Fruit fly (Drosophila melanogaster) whole organism, embryonic: ENCODE measurements around the gene CG3726.
A peak's percentile ranks its signal among the peaks of the same experiment; 100 is the strongest.

Experiments
- Atf6 ChIP-seq: fragments of 200-800 bp; sonication (Bioruptor generic); IDR thresholded peaks from 2 replicates; pipeline ENCODE4 v1.3.6; 2022; ENCODE audit warnings: missing biosample characterization, missing genetic modification characterization
- B-H2 ChIP-seq: fragments of 200-800 bp; sonication (Bioruptor generic); optimal IDR thresholded peaks from 2 replicates; lab custom pipeline; 2018; ENCODE audit warnings: missing biosample characterization, mild to moderate bottlenecking, missing genetic modification characterization
- Blimp-1 ChIP-seq: fragments of 200-800 bp; sonication (Bioruptor generic); optimal IDR thresholded peaks from 3 replicates; lab custom pipeline; 2018; ENCODE audit warnings: missing biosample characterization, missing genetic modification characterization, mild to moderate bottlenecking, moderate library complexity, missing genetic modification reagents
- CG10431 ChIP-seq: fragments of 200-800 bp; sonication (Bioruptor generic); optimal IDR thresholded peaks from 3 replicates; lab custom pipeline; 2018; ENCODE audit warnings: missing biosample characterization, mild to moderate bottlenecking, missing genetic modification characterization
- CG11247 ChIP-seq: fragments of 200-800 bp; sonication (Bioruptor generic); IDR thresholded peaks from 2 replicates; pipeline ENCODE4 v1.3.6; 2022; ENCODE audit warnings: missing biosample characterization, missing genetic modification characterization
- CG11695 ChIP-seq: fragments of 200-800 bp; sonication (Bioruptor generic); IDR thresholded peaks from 3 replicates; pipeline ENCODE4 v1.3.6; 2022; ENCODE audit warnings: missing biosample characterization, missing genetic modification characterization
- CG11696 ChIP-seq: fragments of 200-800 bp; sonication (Bioruptor generic); IDR thresholded peaks from 2 replicates; pipeline ENCODE4 v1.3.6; 2022; ENCODE audit warnings: missing biosample characterization, missing genetic modification characterization
- CG12219 ChIP-seq: fragments of 200-800 bp; sonication (Bioruptor generic); optimal IDR thresholded peaks from 3 replicates; lab custom pipeline; 2018; ENCODE audit warnings: missing biosample characterization, mild to moderate bottlenecking, missing genetic modification characterization
- CG12299 ChIP-seq: fragments of 200-800 bp; sonication (Bioruptor generic); optimal IDR thresholded peaks from 2 replicates; lab custom pipeline; 2018; ENCODE audit warnings: missing biosample characterization, mild to moderate bottlenecking, missing genetic modification characterization
- CG14860 ChIP-seq: fragments of 200-800 bp; sonication (Bioruptor generic); IDR thresholded peaks from 3 replicates; pipeline ENCODE4 v1.3.6; 2022; ENCODE audit warnings: missing biosample characterization, missing genetic modification characterization; ENCODE audit not compliant: partially characterized antibody
- CG1529 ChIP-seq: fragments of 200-800 bp; sonication (Bioruptor generic); optimal IDR thresholded peaks from 3 replicates; lab custom pipeline; 2018; ENCODE audit warnings: missing biosample characterization, missing genetic modification characterization
- CG16815 ChIP-seq: fragments of 200-800 bp; sonication (Bioruptor generic); optimal IDR thresholded peaks from 3 replicates; lab custom pipeline; 2017; ENCODE audit warnings: missing biosample characterization, mild to moderate bottlenecking, missing genetic modification characterization
- CG17802 ChIP-seq: fragments of 200-800 bp; sonication (Bioruptor generic); optimal IDR thresholded peaks from 2 replicates; lab custom pipeline; 2018; ENCODE audit warnings: missing biosample characterization, mild to moderate bottlenecking, missing genetic modification characterization, moderate library complexity
- CG18599 ChIP-seq: fragments of 200-800 bp; sonication (Bioruptor generic); optimal IDR thresholded peaks from 3 replicates; lab custom pipeline; 2017; ENCODE audit warnings: missing biosample characterization, missing genetic modification characterization, mild to moderate bottlenecking, moderate library complexity, missing genetic modification reagents
- CG2120 ChIP-seq: fragments of 200-800 bp; sonication (Bioruptor generic); optimal IDR thresholded peaks from 3 replicates; lab custom pipeline; 2016; ENCODE audit warnings: missing biosample characterization, missing genetic modification characterization
- CG2678 ChIP-seq: fragments of 200-800 bp; sonication (Bioruptor generic); optimal IDR thresholded peaks from 3 replicates; lab custom pipeline; 2019; ENCODE audit warnings: missing biosample characterization, mild to moderate bottlenecking, missing genetic modification characterization, moderate library complexity
- CG2889 ChIP-seq: fragments of 200-800 bp; sonication (Bioruptor generic); IDR thresholded peaks from 3 replicates; pipeline ENCODE4 v1.3.6; 2022; ENCODE audit warnings: missing biosample characterization, missing genetic modification characterization
- CG30020 ChIP-seq: fragments of 200-800 bp; optimal IDR thresholded peaks from 2 replicates; lab custom pipeline; 2019; ENCODE audit warnings: missing biosample characterization, mild to moderate bottlenecking, missing genetic modification characterization, moderate library complexity
- CG34376 ChIP-seq: fragments of 200-800 bp; sonication (Bioruptor generic); optimal IDR thresholded peaks from 2 replicates; lab custom pipeline; 2018; ENCODE audit warnings: missing biosample characterization, mild to moderate bottlenecking, missing genetic modification characterization
- CG43689 ChIP-seq: fragments of 200-800 bp; sonication (Bioruptor generic); IDR thresholded peaks from 2 replicates; pipeline ENCODE4 v1.3.6; 2022; ENCODE audit warnings: missing biosample characterization, missing genetic modification characterization
- CG6765 ChIP-seq: fragments of 200-800 bp; sonication (Bioruptor generic); optimal IDR thresholded peaks from 3 replicates; lab custom pipeline; 2017; ENCODE audit warnings: missing biosample characterization, mild to moderate bottlenecking, missing genetic modification characterization
- CG6854 ChIP-seq: fragments of 200-800 bp; sonication (Bioruptor generic); optimal IDR thresholded peaks from 3 replicates; lab custom pipeline; 2017; ENCODE audit warnings: missing biosample characterization, mild to moderate bottlenecking, missing genetic modification characterization
- CG8359 ChIP-seq: fragments of 200-800 bp; sonication (Bioruptor generic); optimal IDR thresholded peaks from 2 replicates; lab custom pipeline; 2017; ENCODE audit warnings: missing biosample characterization, mild to moderate bottlenecking, missing genetic modification characterization, borderline replicate concordance
- CG9215 ChIP-seq: fragments of 200-800 bp; sonication (Bioruptor generic); IDR thresholded peaks from 2 replicates; pipeline ENCODE4 v1.3.6; 2022; ENCODE audit warnings: missing biosample characterization, missing genetic modification characterization
- Chrac-16 ChIP-seq: fragments of 200-800 bp; sonication (Bioruptor generic); optimal IDR thresholded peaks from 3 replicates; lab custom pipeline; 2016; ENCODE audit warnings: missing biosample characterization, missing genetic modification characterization
- CrebB ChIP-seq: fragments of 200-800 bp; sonication (Bioruptor generic); optimal IDR thresholded peaks from 3 replicates; lab custom pipeline; 2018; ENCODE audit warnings: missing biosample characterization, mild to moderate bottlenecking, missing genetic modification characterization
- HLH3B ChIP-seq: fragments of 200-800 bp; sonication (Bioruptor generic); IDR thresholded peaks from 2 replicates; pipeline ENCODE4 v1.3.6; 2022; ENCODE audit warnings: missing biosample characterization, missing genetic modification characterization
- HLH54F ChIP-seq: fragments of 200-800 bp; sonication (Bioruptor generic); optimal IDR thresholded peaks from 3 replicates; lab custom pipeline; 2016; ENCODE audit warnings: missing biosample characterization, missing genetic modification characterization
- HLHmδ ChIP-seq: fragments of 200-800 bp; sonication (Bioruptor generic); optimal IDR thresholded peaks from 2 replicates; lab custom pipeline; 2018; ENCODE audit warnings: missing biosample characterization, mild to moderate bottlenecking, missing genetic modification characterization, moderate library complexity
- Hr78 ChIP-seq, 2 experiments: fragments of 200-800 bp in 1 of 2; fragments of >200 bp in 1 of 2; sonication (Bioruptor generic) in 1 of 2; optimal IDR thresholded peaks; 2 replicates each; lab custom pipeline; 2017 to 2019; ENCODE audit warnings: missing biosample characterization in 2 of 2, missing genetic modification characterization in 2 of 2, mild to moderate bottlenecking in 1 of 2, moderate library complexity in 1 of 2
- Mrtf ChIP-seq: fragments of 200-800 bp; sonication (Bioruptor generic); IDR thresholded peaks from 3 replicates; pipeline ENCODE4 v1.3.6; 2022; ENCODE audit warnings: missing biosample characterization, missing genetic modification characterization
- NC2β ChIP-seq: fragments of 200-800 bp; sonication (Bioruptor generic); optimal IDR thresholded peaks from 2 replicates; lab custom pipeline; 2016; ENCODE audit warnings: missing biosample characterization, missing genetic modification characterization
- Scr ChIP-seq: fragments of 200-800 bp; sonication (Bioruptor generic); IDR thresholded peaks from 2 replicates; pipeline ENCODE4 v1.3.6; 2022; ENCODE audit warnings: missing biosample characterization, missing genetic modification characterization; ENCODE audit not compliant: partially characterized antibody
- Sin3A ChIP-seq: fragments of >200 bp; optimal IDR thresholded peaks from 2 replicates; lab custom pipeline; 2018
- ac ChIP-seq: fragments of 200-800 bp; sonication (Bioruptor generic); optimal IDR thresholded peaks from 3 replicates; lab custom pipeline; 2017; ENCODE audit warnings: missing biosample characterization, mild to moderate bottlenecking, missing genetic modification characterization
- bigmax ChIP-seq: fragments of 200-800 bp; sonication (Bioruptor generic); optimal IDR thresholded peaks from 2 replicates; lab custom pipeline; 2018; ENCODE audit warnings: missing biosample characterization, mild to moderate bottlenecking, missing genetic modification characterization
- cas ChIP-seq: fragments of 200-800 bp; sonication (Bioruptor generic); IDR thresholded peaks from 2 replicates; pipeline ENCODE4 v1.3.6; 2022; ENCODE audit warnings: missing biosample characterization, missing genetic modification characterization
- ci ChIP-seq: fragments of 200-800 bp; sonication (Bioruptor generic); IDR thresholded peaks from 3 replicates; pipeline ENCODE4 v1.3.6; 2022; ENCODE audit warnings: missing biosample characterization, missing genetic modification characterization
- dpn ChIP-seq, 2 experiments: fragments of 200-800 bp; sonication (Bioruptor generic); optimal IDR thresholded peaks; 3 replicates each; lab custom pipeline; 2016; ENCODE audit warnings: missing biosample characterization in 2 of 2, missing genetic modification characterization in 2 of 2
- dysf ChIP-seq: fragments of 200-800 bp; sonication (Bioruptor generic); IDR thresholded peaks from 3 replicates; pipeline ENCODE4 v1.3.6; 2022; ENCODE audit warnings: missing biosample characterization, missing genetic modification characterization
- grn ChIP-seq: fragments of 200-800 bp; sonication (Bioruptor generic); optimal IDR thresholded peaks from 3 replicates; lab custom pipeline; 2017; ENCODE audit warnings: missing biosample characterization, missing genetic modification characterization
- nau ChIP-seq: fragments of 200-800 bp; sonication (Bioruptor generic); optimal IDR thresholded peaks from 3 replicates; lab custom pipeline; 2017; ENCODE audit warnings: missing biosample characterization, mild to moderate bottlenecking, missing genetic modification characterization, missing genetic modification reagents
- oc ChIP-seq: fragments of 200-800 bp; sonication (Bioruptor generic); optimal IDR thresholded peaks from 2 replicates; lab custom pipeline; 2018; ENCODE audit warnings: missing biosample characterization, mild to moderate bottlenecking, missing genetic modification characterization, moderate library complexity
- p53 ChIP-seq: fragments of 200-800 bp; sonication (Bioruptor generic); optimal IDR thresholded peaks from 2 replicates; lab custom pipeline; 2016; ENCODE audit warnings: missing biosample characterization, missing genetic modification characterization
- sisA ChIP-seq: fragments of 200-800 bp; sonication (Bioruptor generic); IDR thresholded peaks from 2 replicates; pipeline ENCODE4 v1.3.6; 2022; ENCODE audit warnings: missing biosample characterization, missing genetic modification characterization
- tgo ChIP-seq: fragments of 200-800 bp; sonication (Bioruptor generic); IDR thresholded peaks from 3 replicates; pipeline ENCODE4 v1.3.6; 2022; ENCODE audit warnings: missing biosample characterization, missing genetic modification characterization
- tna ChIP-seq: fragments of 200-800 bp; sonication (Bioruptor generic); IDR thresholded peaks from 2 replicates; pipeline ENCODE4 v1.3.6; 2022; ENCODE audit warnings: missing biosample characterization, missing genetic modification characterization; ENCODE audit not compliant: partially characterized antibody
- toy ChIP-seq: fragments of 200-800 bp; sonication (Bioruptor generic); IDR thresholded peaks from 2 replicates; pipeline ENCODE4 v1.3.6; 2022; ENCODE audit warnings: missing biosample characterization, missing genetic modification characterization
- zf30C ChIP-seq: fragments of 200-800 bp; sonication (Bioruptor generic); optimal IDR thresholded peaks from 3 replicates; lab custom pipeline; 2018; ENCODE audit warnings: missing biosample characterization, mild to moderate bottlenecking, missing genetic modification characterization

Gene CG3726

DNA sequence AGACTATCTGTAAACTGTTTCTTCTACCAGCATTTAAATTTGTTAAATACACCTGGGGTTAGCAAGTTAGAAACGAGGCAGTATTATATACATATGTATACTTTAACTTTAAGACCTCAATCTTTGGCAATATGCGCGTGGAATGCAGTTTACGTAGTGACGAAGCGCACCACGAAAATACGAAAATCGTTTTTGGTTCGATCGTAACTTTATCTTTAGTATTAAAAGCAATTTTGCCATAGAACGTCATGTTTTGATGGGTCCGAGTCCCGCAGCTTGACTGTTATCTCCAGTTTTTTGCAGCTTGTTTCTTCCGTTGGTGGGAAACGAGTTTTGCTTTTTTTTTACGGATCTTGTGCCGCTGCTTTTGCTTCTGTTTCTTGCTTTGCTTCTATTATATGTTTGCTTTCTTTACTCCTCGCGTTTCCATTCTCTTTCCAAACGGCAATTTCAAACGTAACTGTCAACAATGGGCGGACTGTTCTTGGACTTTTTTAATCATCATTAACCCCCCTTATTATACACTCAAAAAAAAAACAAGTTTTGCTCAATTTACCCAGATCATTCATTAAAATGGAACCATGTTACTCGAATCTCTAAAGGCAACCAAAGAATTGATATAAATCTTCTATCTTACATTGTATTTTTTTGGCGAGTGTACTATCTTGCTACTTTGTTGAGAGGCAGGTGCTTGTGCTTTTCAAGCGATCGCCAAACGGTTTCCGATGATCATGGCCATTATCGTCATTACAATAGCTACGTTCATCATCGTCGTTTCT is 25.0 kb upstream of the CG3726 start (continued):
- TF ChIP-seq nau (GFP tag; lab: Kevin White, UChicago) = no peak
- TF ChIP-seq CG43689 (GFP tag; lab: Robert Waterston, UW) = no peak
- peak; percentile 62 for TF ChIP-seq CG18599 (GFP tag; lab: Kevin White, UChicago)
- no peak for TF ChIP-seq CG30020 (tag; lab: Kevin White, UChicago)
- 0 out of 2 replicates have a peak, but pooled peaks have one; percentile 22 for TF ChIP-seq CG9215 (GFP tag; lab: Robert Waterston, UW)
- peak; percentile 16 for TF ChIP-seq zf30C (GFP tag; lab: Kevin White, UChicago)
- TF ChIP-seq Mrtf (GFP tag; lab: Robert Waterston, UW) = no peak
- TF ChIP-seq cas = no peak
- TF ChIP-seq CG12219 (GFP tag; lab: Kevin White, UChicago) = no peak
- TF ChIP-seq Hr78 (GFP tag; optimal IDR thresholded peaks at IDR 0.05; lab: Kevin White, UChicago) = no peak
- TF ChIP-seq NC2β (GFP tag; lab: Kevin White, UChicago) = no peak
- TF ChIP-seq grn (GFP tag; lab: Kevin White, UChicago) = peak; percentile 1
- 0 out of 3 replicates have a peak, but pooled peaks have one; percentile 28 for TF ChIP-seq CG11695 (GFP tag; lab: Robert Waterston, UW)
- no peak for TF ChIP-seq Scr (GFP tag; lab: Robert Waterston, UW)
- no peak for TF ChIP-seq bigmax
- no peak for TF ChIP-seq toy (GFP tag; lab: Robert Waterston, UW)
- TF ChIP-seq tgo = no peak
- TF ChIP-seq sisA (GFP tag; lab: Robert Waterston, UW) = peak; percentile 43
- no peak for TF ChIP-seq CG12299 (tag; lab: Kevin White, UChicago)
- no peak for TF ChIP-seq ac
- TF ChIP-seq HLH54F (GFP tag; lab: Kevin White, UChicago) = peak; percentile 36
- no peak for TF ChIP-seq HLHmδ (GFP tag; lab: Kevin White, UChicago)
- peak; percentile 17 for TF ChIP-seq Chrac-16 (GFP tag; lab: Kevin White, UChicago)
- peak; percentile 17; the same call in 1 of the 2 replicates for TF ChIP-seq CG11247 (GFP tag; lab: Robert Waterston, UW)
- TF ChIP-seq dysf (GFP tag; lab: Robert Waterston, UW) = peak; percentile 52; the same call in 2 of the 3 replicates
- no peak for TF ChIP-seq p53
- no peak for TF ChIP-seq CG6765 (GFP tag; lab: Kevin White, UChicago)
- TF ChIP-seq CG2678 = peak; percentile 48
- TF ChIP-seq CG6854 (GFP tag; lab: Kevin White, UChicago) = no peak
- no peak for TF ChIP-seq CG11696 (GFP tag; lab: Robert Waterston, UW)
- no peak for TF ChIP-seq oc (tag; lab: Kevin White, UChicago)
- peak; percentile 42 to 50 for TF ChIP-seq dpn (GFP tag; optimal IDR thresholded peaks at IDR 0.05; lab: Kevin White, UChicago)
- TF ChIP-seq CG10431 (GFP tag; lab: Kevin White, UChicago) = no peak
- no peak for TF ChIP-seq Sin3A (lab: Kevin White, UChicago)
- no peak for TF ChIP-seq CG1529
- no peak for TF ChIP-seq ci (GFP tag; lab: Robert Waterston, UW)
- TF ChIP-seq CG2120 (GFP tag; lab: Kevin White, UChicago) = peak; percentile 87
- TF ChIP-seq HLH3B (GFP tag; lab: Robert Waterston, UW) = no peak
- peak; percentile 45 for TF ChIP-seq Blimp-1 (GFP tag; lab: Kevin White, UChicago)
- TF ChIP-seq CG17802 = peak; percentile 3
- no peak for TF ChIP-seq CG14860
- TF ChIP-seq B-H2 (GFP tag; lab: Kevin White, UChicago) = no peak
- no peak for TF ChIP-seq CG8359 (GFP tag; lab: Kevin White, UChicago)
- TF ChIP-seq tna (GFP tag; lab: Robert Waterston, UW) = no peak
- TF ChIP-seq CG16815 (GFP tag; lab: Kevin White, UChicago) = no peak
- TF ChIP-seq CG34376 (GFP tag; lab: Kevin White, UChicago) = no peak
- no peak for TF ChIP-seq CG2889 (GFP tag; lab: Robert Waterston, UW)
- peak; percentile 66 for TF ChIP-seq Atf6 (GFP tag; lab: Robert Waterston, UW)
- TF ChIP-seq CrebB (tag; lab: Kevin White, UChicago) = no peak
